Fruit fly (Drosophila melanogaster): ENCODE results near the gene fon.

The fon gene

DNA sequence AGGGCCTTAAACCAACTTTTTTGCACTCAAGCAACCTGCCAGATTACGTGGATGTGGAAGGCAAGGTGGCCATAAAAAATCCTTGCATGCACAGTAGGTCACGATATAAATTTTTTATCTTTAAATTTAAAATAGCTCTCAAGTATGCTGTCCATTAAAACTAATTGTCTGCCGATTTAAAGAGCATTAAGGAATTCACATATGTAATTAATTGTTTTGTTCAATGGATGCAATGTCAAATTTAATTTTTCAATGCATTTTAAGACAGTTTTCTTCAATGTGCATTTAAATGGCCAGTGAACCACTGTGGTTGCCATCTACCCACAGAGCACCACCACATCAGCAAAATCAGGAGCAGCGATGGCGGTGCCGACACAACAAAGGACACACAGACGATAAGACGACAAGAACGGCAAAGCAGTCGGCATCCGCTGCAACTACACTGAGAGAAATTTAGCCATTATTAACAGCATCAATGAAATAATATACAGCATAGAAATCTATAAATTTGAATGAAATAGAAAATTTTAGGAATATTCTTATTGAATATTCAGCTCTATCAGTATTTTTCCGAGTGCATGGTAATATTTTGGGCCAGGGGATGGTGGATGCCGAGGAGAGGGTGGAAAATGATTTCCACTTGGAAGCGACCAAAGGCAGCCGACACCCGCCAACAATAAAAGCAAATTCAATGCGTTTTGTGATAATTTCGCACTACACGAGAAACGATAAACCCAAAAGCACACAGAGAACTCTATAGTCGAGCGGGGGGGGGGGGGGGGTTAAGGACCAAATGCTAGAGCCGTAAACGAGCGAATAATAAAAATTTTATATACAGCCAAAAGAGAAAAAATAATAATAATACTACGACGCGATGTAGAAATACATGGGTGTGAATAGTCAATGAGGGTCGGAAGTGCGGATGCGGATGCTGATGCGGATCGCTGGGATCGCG is 8.6 kb downstream of the fon start:
- TF ChIP-seq pad (GFP tag; optimal IDR thresholded peaks at IDR 0.05) (no peak), CG14711 (tag; optimal IDR thresholded peaks at IDR 0.05) (no peak), cic (GFP tag; optimal IDR thresholded peaks at IDR 0.05) (no peak), cnc (optimal IDR thresholded peaks at IDR 0.05) (no peak), CG33017 (tag; optimal IDR thresholded peaks at IDR 0.05) (no peak), kay (GFP tag; ENCODE audit: borderline replicate concordance) (no peak), Hr96 (GFP tag; optimal IDR thresholded peaks at IDR 0.05) (no peak), CG5204 (GFP tag; optimal IDR thresholded peaks at IDR 0.05) (no peak), bab1 (GFP tag; optimal IDR thresholded peaks at IDR 0.05) (no peak), CG7045 (GFP tag; optimal IDR thresholded peaks at IDR 0.05) (no peak), CG11617 (GFP tag; optimal IDR thresholded peaks at IDR 0.05) (no peak), ovo (GFP tag; optimal IDR thresholded peaks at IDR 0.05) (no peak), Clk (GFP tag; optimal IDR thresholded peaks at IDR 0.05) (no peak), Mnt (GFP tag; optimal IDR thresholded peaks at IDR 0.05) (no peak), CG1620 (GFP tag; optimal IDR thresholded peaks at IDR 0.05) (no peak)

DNA sequence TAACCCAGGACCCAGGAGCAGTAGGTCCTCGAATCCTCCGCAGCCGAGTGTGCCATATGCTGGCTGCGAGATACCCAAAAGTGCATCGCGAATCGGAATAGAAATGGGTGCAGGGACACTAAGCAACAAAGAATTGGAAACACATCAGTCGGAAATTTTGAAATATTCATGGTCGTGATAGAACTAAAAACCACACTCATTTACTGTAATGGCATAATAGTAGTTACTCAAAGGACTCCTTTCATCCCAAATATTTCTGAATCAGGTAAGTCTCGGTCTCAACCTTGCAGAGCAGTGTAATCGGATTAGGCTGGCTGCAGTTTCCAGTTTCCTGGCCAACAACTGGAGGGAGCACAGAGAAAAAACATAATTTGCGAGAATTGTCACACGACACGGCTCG is 9.9 kb downstream of the fon start:
- TF ChIP-seq kay (GFP tag; ENCODE audit: borderline replicate concordance) (no peak), cnc (optimal IDR thresholded peaks at IDR 0.05) (no peak), CG14711 (tag; optimal IDR thresholded peaks at IDR 0.05) (no peak), toe (GFP tag; optimal IDR thresholded peaks at IDR 0.05) (no peak), Hr96 (GFP tag; optimal IDR thresholded peaks at IDR 0.05) (no peak), CG1620 (GFP tag; optimal IDR thresholded peaks at IDR 0.05) (no peak), Crg-1 (GFP tag; optimal IDR thresholded peaks at IDR 0.05) (no peak), CG7045 (GFP tag; optimal IDR thresholded peaks at IDR 0.05) (no peak), CG7101 (tag; optimal IDR thresholded peaks at IDR 0.05) (no peak), ovo (GFP tag; optimal IDR thresholded peaks at IDR 0.05) (no peak), CG5204 (GFP tag; optimal IDR thresholded peaks at IDR 0.05) (no peak), CG33017 (tag; optimal IDR thresholded peaks at IDR 0.05) (no peak), bab1 (GFP tag; optimal IDR thresholded peaks at IDR 0.05) (no peak)

DNA sequence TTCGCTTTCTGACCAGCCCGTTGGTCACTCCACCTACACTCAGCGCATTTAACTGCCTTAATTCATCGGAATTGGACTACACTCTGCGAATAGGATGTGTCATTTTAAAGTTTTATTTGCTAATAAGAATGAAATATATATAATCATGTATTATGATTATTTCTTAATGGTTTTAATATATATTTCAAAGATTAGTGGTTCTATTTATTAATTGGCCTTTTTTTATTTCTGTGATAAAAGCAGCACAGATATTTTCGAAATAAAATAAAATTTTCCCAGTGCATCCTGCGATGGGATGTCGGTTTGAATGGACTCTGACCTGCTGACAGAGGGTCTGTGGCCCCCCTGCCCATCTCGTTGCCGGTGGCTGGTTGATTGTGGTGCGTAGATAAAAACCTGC is 12.2 kb downstream of the fon start:
- no peak for TF ChIP-seq CG7045 (GFP tag; optimal IDR thresholded peaks at IDR 0.05)
- TF ChIP-seq bab1 (GFP tag; optimal IDR thresholded peaks at IDR 0.05): no peak
- TF ChIP-seq ovo (GFP tag; optimal IDR thresholded peaks at IDR 0.05): no peak
- no peak for TF ChIP-seq Hr96 (GFP tag; optimal IDR thresholded peaks at IDR 0.05)
- TF ChIP-seq Crg-1 (GFP tag; optimal IDR thresholded peaks at IDR 0.05): no peak
- TF ChIP-seq Clk (GFP tag; optimal IDR thresholded peaks at IDR 0.05): no peak
- no peak for TF ChIP-seq Mnt (GFP tag; optimal IDR thresholded peaks at IDR 0.05)
- TF ChIP-seq CG7101 (tag; optimal IDR thresholded peaks at IDR 0.05): no peak
- TF ChIP-seq CG14711 (tag; optimal IDR thresholded peaks at IDR 0.05): no peak
- no peak for TF ChIP-seq tj (GFP tag; optimal IDR thresholded peaks at IDR 0.05)
- TF ChIP-seq CG1620 (GFP tag; optimal IDR thresholded peaks at IDR 0.05): no peak
- no peak for TF ChIP-seq CG11617 (GFP tag; optimal IDR thresholded peaks at IDR 0.05)

DNA sequence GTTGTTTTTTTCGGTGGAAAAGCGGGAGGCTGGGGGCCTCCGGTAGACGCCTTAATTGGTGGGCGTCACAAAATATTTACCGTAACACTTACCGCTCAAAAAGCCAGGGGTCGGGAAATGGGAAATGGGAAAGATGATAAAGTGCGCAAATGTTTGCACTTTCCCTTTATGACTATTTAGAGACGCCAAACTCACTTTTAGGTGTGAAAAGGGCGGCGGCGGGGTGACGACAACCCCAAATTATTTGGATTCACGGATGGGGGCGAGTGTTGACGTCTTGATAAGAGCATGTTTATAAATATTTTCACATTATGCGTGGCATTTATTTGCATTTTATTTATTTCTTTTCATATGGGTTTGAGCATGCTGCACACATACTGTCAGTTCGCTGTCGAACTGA is 16.0 kb downstream of the fon start, which contains the start of gene CG17349:
Gene CG17349, plus strand, starts transcription at position 400 of the 400 bp plus-strand sequence.
- TF ChIP-seq Hr96 (GFP tag; optimal IDR thresholded peaks at IDR 0.05) (no peak), CG33017 (tag; optimal IDR thresholded peaks at IDR 0.05) (no peak), CG14711 (tag; optimal IDR thresholded peaks at IDR 0.05) (no peak), CG12768 (GFP tag; optimal IDR thresholded peaks at IDR 0.05) (no peak), CG7045 (GFP tag; optimal IDR thresholded peaks at IDR 0.05) (no peak), Crg-1 (GFP tag; optimal IDR thresholded peaks at IDR 0.05) (no peak), Mnt (GFP tag; optimal IDR thresholded peaks at IDR 0.05) (no peak), CG5204 (GFP tag; optimal IDR thresholded peaks at IDR 0.05) (no peak), bab1 (GFP tag; optimal IDR thresholded peaks at IDR 0.05) (no peak), cnc (optimal IDR thresholded peaks at IDR 0.05) (no peak), CG11617 (GFP tag; optimal IDR thresholded peaks at IDR 0.05) (no peak), Clk (GFP tag; optimal IDR thresholded peaks at IDR 0.05) (no peak), cic (GFP tag; optimal IDR thresholded peaks at IDR 0.05) (no peak), toe (GFP tag; optimal IDR thresholded peaks at IDR 0.05) (no peak), CG1620 (GFP tag; optimal IDR thresholded peaks at IDR 0.05) (no peak), tj (GFP tag; optimal IDR thresholded peaks at IDR 0.05) (no peak), kay (GFP tag; ENCODE audit: borderline replicate concordance) (no peak)

DNA sequence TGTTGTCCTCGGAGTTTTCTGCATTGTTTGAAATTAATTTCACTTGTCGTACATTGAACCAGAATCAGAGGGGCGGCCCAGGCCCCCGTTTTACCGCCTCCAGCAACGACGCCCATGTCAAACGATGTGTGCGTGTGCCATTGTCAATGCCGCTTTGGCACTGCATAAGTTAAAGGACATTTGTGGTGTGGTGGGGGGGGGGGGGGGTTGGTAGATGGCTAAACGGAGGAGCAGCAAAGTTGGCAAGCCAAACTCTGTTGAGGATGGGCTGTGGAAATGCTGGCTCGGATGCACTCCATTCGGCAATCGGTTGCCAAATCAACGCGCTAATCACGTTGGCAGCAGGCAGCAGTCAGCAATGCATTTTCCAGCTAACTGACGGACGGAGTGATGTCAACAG is 19.3 kb downstream of the fon start:
- no peak for TF ChIP-seq cnc (optimal IDR thresholded peaks at IDR 0.05)
- no peak for TF ChIP-seq CG14711 (tag; optimal IDR thresholded peaks at IDR 0.05)
- no peak for TF ChIP-seq tj (GFP tag; optimal IDR thresholded peaks at IDR 0.05)
- no peak for TF ChIP-seq Hr96 (GFP tag; optimal IDR thresholded peaks at IDR 0.05)
- no peak for TF ChIP-seq pad (GFP tag; optimal IDR thresholded peaks at IDR 0.05)
- no peak for TF ChIP-seq Crg-1 (GFP tag; optimal IDR thresholded peaks at IDR 0.05)
- TF ChIP-seq bab1 (GFP tag; optimal IDR thresholded peaks at IDR 0.05): no peak

DNA sequence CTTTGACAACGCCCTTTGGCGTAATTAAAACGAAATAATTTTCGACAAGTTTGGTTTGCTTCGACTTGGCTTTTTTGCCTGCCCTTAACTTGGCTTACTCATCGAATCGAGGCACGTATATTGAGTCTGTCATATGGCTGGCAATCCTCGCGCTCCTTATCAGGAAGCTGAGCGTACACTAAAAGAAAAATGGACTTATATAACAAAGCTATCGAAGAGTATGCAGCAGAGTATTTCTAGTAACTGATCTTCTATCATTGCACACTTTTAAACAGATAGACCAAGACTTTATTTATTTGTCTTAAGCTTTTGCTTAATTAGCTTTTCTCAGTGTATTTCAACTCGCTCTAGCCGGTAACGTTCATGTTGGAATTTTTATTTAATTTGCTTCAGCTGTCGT is 19.7 kb downstream of the fon start:
- TF ChIP-seq cic (GFP tag; optimal IDR thresholded peaks at IDR 0.05): no peak
